Fruit fly (Drosophila melanogaster) whole organism, prepupa: ENCODE measurements around the gene CG14645.
A peak's percentile ranks its signal among the peaks of the same experiment; 100 is the strongest.

ENCODE experiments used
- CG10631 ChIP-seq: fragments of 200-800 bp; sonication (Bioruptor generic); optimal IDR thresholded peaks from 2 replicates; lab custom pipeline; 2016; ENCODE audit warnings: missing biosample characterization, missing genetic modification characterization
- CG10669 ChIP-seq: fragments of 200-800 bp; sonication (Bioruptor generic); optimal IDR thresholded peaks from 3 replicates; lab custom pipeline; 2018; ENCODE audit warnings: missing biosample characterization, mild to moderate bottlenecking, missing genetic modification characterization, moderate library complexity
- CG11294 ChIP-seq: fragments of 200-800 bp; sonication (Bioruptor generic); IDR thresholded peaks from 2 replicates; pipeline ENCODE4 v1.3.6; 2022; ENCODE audit warnings: missing biosample characterization, missing genetic modification characterization
- CG11762 ChIP-seq: fragments of 200-800 bp; sonication (Bioruptor generic); optimal IDR thresholded peaks from 3 replicates; lab custom pipeline; 2016; ENCODE audit warnings: missing biosample characterization, missing genetic modification characterization; ENCODE audit not compliant: insufficient read depth
- CG15336 ChIP-seq: fragments of 200-800 bp; sonication (Bioruptor generic); IDR thresholded peaks from 2 replicates; pipeline ENCODE4 v1.3.6; 2022; ENCODE audit warnings: missing biosample characterization, missing genetic modification characterization
- CG1621 ChIP-seq: fragments of 200-800 bp; sonication (Bioruptor generic); optimal IDR thresholded peaks from 3 replicates; lab custom pipeline; 2018; ENCODE audit warnings: missing biosample characterization, mild to moderate bottlenecking, missing genetic modification characterization
- CG3032 ChIP-seq: fragments of 200-800 bp; optimal IDR thresholded peaks from 2 replicates; lab custom pipeline; 2019; ENCODE audit warnings: missing biosample characterization, mild to moderate bottlenecking, missing genetic modification characterization, moderate library complexity
- CG31627 ChIP-seq: fragments of 200-800 bp; sonication (Bioruptor generic); optimal IDR thresholded peaks from 3 replicates; lab custom pipeline; 2016; ENCODE audit warnings: missing biosample characterization, missing genetic modification characterization
- CG32006 ChIP-seq: fragments of 200-800 bp; sonication (Bioruptor generic); optimal IDR thresholded peaks from 3 replicates; lab custom pipeline; 2017; ENCODE audit warnings: missing biosample characterization, mild to moderate bottlenecking, missing genetic modification characterization
- CG34406 ChIP-seq: fragments of 200-800 bp; sonication (Bioruptor generic); optimal IDR thresholded peaks from 3 replicates; lab custom pipeline; 2016; ENCODE audit warnings: missing biosample characterization, missing genetic modification characterization
- CG3919 ChIP-seq: fragments of 200-800 bp; sonication (Bioruptor generic); optimal IDR thresholded peaks from 3 replicates; lab custom pipeline; 2016; ENCODE audit warnings: missing biosample characterization, missing genetic modification characterization
- CG4318 ChIP-seq: fragments of 200-800 bp; sonication (Bioruptor generic); optimal IDR thresholded peaks from 3 replicates; lab custom pipeline; 2017; ENCODE audit warnings: missing biosample characterization, mild to moderate bottlenecking, missing genetic modification characterization
- CG6808 ChIP-seq: fragments of 200-800 bp; sonication (Bioruptor generic); optimal IDR thresholded peaks from 3 replicates; lab custom pipeline; 2017; ENCODE audit warnings: missing biosample characterization, missing genetic modification characterization, mild to moderate bottlenecking, moderate library complexity, missing genetic modification reagents
- CG7368 ChIP-seq: fragments of 200-800 bp; sonication (Bioruptor generic); optimal IDR thresholded peaks from 3 replicates; lab custom pipeline; 2016; ENCODE audit warnings: missing biosample characterization, missing genetic modification characterization
- CG8632 ChIP-seq: fragments of 200-800 bp; sonication (Bioruptor generic); optimal IDR thresholded peaks from 3 replicates; lab custom pipeline; 2016; ENCODE audit warnings: missing biosample characterization, missing genetic modification characterization
- CG9139 ChIP-seq: fragments of 200-800 bp; sonication (Bioruptor generic); optimal IDR thresholded peaks from 3 replicates; lab custom pipeline; 2017; ENCODE audit warnings: missing biosample characterization, mild to moderate bottlenecking, missing genetic modification characterization
- Eip78C ChIP-seq: fragments of 200-800 bp; sonication (Bioruptor generic); peaks from one replicate; lab custom pipeline; 2016; ENCODE audit warnings: missing biosample characterization, missing genetic modification characterization
- Ets21C ChIP-seq: fragments of 200-800 bp; sonication (Bioruptor generic); optimal IDR thresholded peaks from 3 replicates; lab custom pipeline; 2016; ENCODE audit warnings: missing biosample characterization, missing genetic modification characterization
- Gug ChIP-seq: fragments of 200-800 bp; sonication (Bioruptor generic); IDR thresholded peaks from 2 replicates; pipeline ENCODE4 v1.3.6; 2022; ENCODE audit warnings: missing biosample characterization, missing genetic modification characterization
- Hr38 ChIP-seq: sonication (Bioruptor generic); optimal IDR thresholded peaks from 2 replicates; lab custom pipeline; 2016; ENCODE audit warnings: missing biosample characterization, missing genetic modification characterization
- Hr4 ChIP-seq: fragments of 200-800 bp; sonication (Bioruptor generic); optimal IDR thresholded peaks from 3 replicates; lab custom pipeline; 2016; ENCODE audit warnings: missing biosample characterization, missing genetic modification characterization
- Lpt ChIP-seq: fragments of 200-800 bp; sonication (Bioruptor generic); optimal IDR thresholded peaks from 3 replicates; lab custom pipeline; 2016; ENCODE audit warnings: missing biosample characterization, missing genetic modification characterization
- OdsH ChIP-seq: fragments of 200-800 bp; sonication (Bioruptor generic); optimal IDR thresholded peaks from 3 replicates; lab custom pipeline; 2016; ENCODE audit warnings: missing biosample characterization, missing genetic modification characterization
- Sox102F ChIP-seq: fragments of 200-800 bp; sonication (Bioruptor generic); optimal IDR thresholded peaks from 2 replicates; lab custom pipeline; 2016; ENCODE audit warnings: missing biosample characterization, mild to moderate bottlenecking, missing genetic modification characterization
- Sox15 ChIP-seq: fragments of 200-800 bp; sonication (Bioruptor generic); optimal IDR thresholded peaks from 3 replicates; lab custom pipeline; 2016; ENCODE audit warnings: missing biosample characterization, missing genetic modification characterization
- achi ChIP-seq: fragments of 200-800 bp; sonication (Bioruptor generic); optimal IDR thresholded peaks from 3 replicates; lab custom pipeline; 2016; ENCODE audit warnings: missing biosample characterization, missing genetic modification characterization
- acj6 ChIP-seq: fragments of 200-800 bp; sonication (Bioruptor generic); optimal IDR thresholded peaks from 3 replicates; lab custom pipeline; 2016; ENCODE audit warnings: missing biosample characterization, missing genetic modification characterization
- dac ChIP-seq: fragments of 200-800 bp; sonication (Bioruptor generic); optimal IDR thresholded peaks from 2 replicates; lab custom pipeline; 2017; ENCODE audit warnings: missing biosample characterization, mild to moderate bottlenecking, missing genetic modification characterization
- eg ChIP-seq: fragments of 200-800 bp; sonication (Bioruptor generic); IDR thresholded peaks from 3 replicates; pipeline ENCODE4 v1.3.6; 2022; ENCODE audit warnings: missing biosample characterization, missing genetic modification characterization
- fd59A ChIP-seq: fragments of 200-800 bp; sonication (Bioruptor generic); optimal IDR thresholded peaks from 2 replicates; lab custom pipeline; 2017; ENCODE audit warnings: missing biosample characterization, mild to moderate bottlenecking, missing genetic modification characterization, missing genetic modification reagents
- lz ChIP-seq: fragments of 200-800 bp; sonication (Bioruptor generic); optimal IDR thresholded peaks from 3 replicates; lab custom pipeline; 2016; ENCODE audit warnings: missing biosample characterization, missing genetic modification characterization
- net ChIP-seq: fragments of 200-800 bp; sonication (Bioruptor generic); optimal IDR thresholded peaks from 3 replicates; lab custom pipeline; 2016; ENCODE audit warnings: missing biosample characterization, missing genetic modification characterization
- pdm3 ChIP-seq: fragments of 200-800 bp; sonication (Bioruptor generic); optimal IDR thresholded peaks from 3 replicates; lab custom pipeline; 2016; ENCODE audit warnings: missing biosample characterization, missing genetic modification characterization
- salr ChIP-seq, 2 experiments: fragments of 200-800 bp; sonication (Bioruptor generic); optimal IDR thresholded peaks; 3 replicates each; lab custom pipeline; 2016 to 2018; ENCODE audit warnings: missing biosample characterization in 2 of 2, missing genetic modification characterization in 2 of 2, mild to moderate bottlenecking in 1 of 2
- ss ChIP-seq, 2 experiments: fragments of 200-800 bp; sonication (Bioruptor generic); optimal IDR thresholded peaks; 2 replicates in 1 of 2; 3 replicates in 1 of 2; lab custom pipeline; 2017 to 2018; ENCODE audit warnings: mild to moderate bottlenecking in 2 of 2, missing biosample characterization in 2 of 2, missing genetic modification characterization in 2 of 2, moderate library complexity in 1 of 2
- svp ChIP-seq: fragments of 200-800 bp; sonication (Bioruptor generic); peaks from one replicate; lab custom pipeline; 2016; ENCODE audit warnings: missing biosample characterization, missing genetic modification characterization
- vri ChIP-seq: fragments of 200-800 bp; sonication (Bioruptor generic); optimal IDR thresholded peaks from 3 replicates; lab custom pipeline; 2016; ENCODE audit warnings: missing biosample characterization, mild to moderate bottlenecking, missing genetic modification characterization

Gene CG14645

DNA sequence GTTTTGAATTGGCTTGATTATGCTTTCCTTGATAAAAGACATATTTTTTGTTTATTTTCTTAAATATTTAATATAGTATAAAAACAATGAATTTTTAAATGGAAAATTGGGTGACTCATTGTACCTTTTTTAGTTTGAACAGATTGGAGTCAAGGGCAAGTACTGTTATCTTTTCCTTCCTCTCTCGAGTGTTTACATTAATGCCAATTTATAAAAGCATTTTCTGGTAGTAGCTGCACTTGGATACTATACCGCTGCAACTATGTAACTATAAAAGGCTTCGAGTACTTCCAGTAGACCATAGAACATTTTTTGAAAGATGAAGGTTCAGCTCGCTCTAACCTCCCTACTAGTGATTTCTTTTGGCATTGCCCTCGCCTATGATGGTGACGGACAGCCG lies at the start of gene CG14645:
CG14645 (plus strand) TSS at position 301 of the 400 bp plus-strand sequence.
- no peak for TF ChIP-seq lz (GFP tag; lab: Kevin White, UChicago)
- no peak for TF ChIP-seq net (GFP tag; lab: Kevin White, UChicago)
- TF ChIP-seq CG1621: no peak
- no peak for TF ChIP-seq CG31627 (GFP tag; lab: Kevin White, UChicago)
- TF ChIP-seq Eip78C (GFP tag; lab: Kevin White, UChicago): no peak
- TF ChIP-seq fd59A (GFP tag; lab: Kevin White, UChicago): no peak
- TF ChIP-seq CG7368 (GFP tag; lab: Kevin White, UChicago): no peak
- TF ChIP-seq OdsH: no peak
- TF ChIP-seq ss (GFP tag; optimal IDR thresholded peaks at IDR 0.05; lab: Kevin White, UChicago): no peak
- no peak for TF ChIP-seq Sox102F (GFP tag; lab: Kevin White, UChicago)
- TF ChIP-seq vri: no peak
- TF ChIP-seq pdm3 (GFP tag; lab: Kevin White, UChicago): no peak
- no peak for TF ChIP-seq CG11294 (GFP tag; lab: Robert Waterston, UW)
- no peak for TF ChIP-seq Hr4 (GFP tag; lab: Kevin White, UChicago)
- no peak for TF ChIP-seq CG10631 (GFP tag; lab: Kevin White, UChicago)
- no peak for TF ChIP-seq Sox15 (GFP tag; lab: Kevin White, UChicago)
- TF ChIP-seq Gug (GFP tag; lab: Robert Waterston, UW): no peak
- TF ChIP-seq CG15336: no peak
- TF ChIP-seq CG3032 (tag; lab: Kevin White, UChicago): no peak
- TF ChIP-seq, all 60 proteins: peak for 0

DNA sequence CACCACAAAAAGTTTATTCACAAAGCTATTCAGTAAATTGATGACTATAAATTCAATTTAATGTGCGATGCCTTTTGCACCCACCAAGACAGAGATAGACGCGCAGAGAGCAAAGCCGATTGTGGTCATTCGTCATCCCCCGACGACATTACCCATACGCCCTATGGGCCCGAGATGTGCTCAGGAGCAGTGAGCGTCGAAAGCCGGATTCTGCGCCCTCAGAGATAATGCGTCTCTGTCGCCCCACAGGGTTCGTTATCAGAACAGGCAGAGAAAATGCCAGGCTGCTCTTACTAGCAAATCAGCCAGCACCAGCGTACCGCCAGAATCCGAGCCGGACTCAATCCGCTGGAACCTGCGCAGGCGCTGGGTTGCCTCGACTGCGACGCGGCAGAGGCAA lies 43.6 kb upstream of the CG14645 start:
- TF ChIP-seq CG32006 (GFP tag; lab: Kevin White, UChicago) (no peak), CG11762 (no peak), CG3032 (tag; lab: Kevin White, UChicago) (no peak), CG3919 (GFP tag; lab: Kevin White, UChicago) (no peak), CG6808 (GFP tag; lab: Kevin White, UChicago) (peak; percentile 25), CG10669 (GFP tag; lab: Kevin White, UChicago) (no peak), fd59A (GFP tag; lab: Kevin White, UChicago) (no peak), OdsH (no peak), Eip78C (GFP tag; lab: Kevin White, UChicago) (peak; percentile 30), svp (GFP tag; lab: Kevin White, UChicago) (peak; percentile 88), net (GFP tag; lab: Kevin White, UChicago) (no peak), salr (GFP tag; optimal IDR thresholded peaks at IDR 0.05; lab: Kevin White, UChicago) (no peak), Sox15 (GFP tag; lab: Kevin White, UChicago) (no peak)
- TF ChIP-seq, all 60 proteins: peak for 3

DNA sequence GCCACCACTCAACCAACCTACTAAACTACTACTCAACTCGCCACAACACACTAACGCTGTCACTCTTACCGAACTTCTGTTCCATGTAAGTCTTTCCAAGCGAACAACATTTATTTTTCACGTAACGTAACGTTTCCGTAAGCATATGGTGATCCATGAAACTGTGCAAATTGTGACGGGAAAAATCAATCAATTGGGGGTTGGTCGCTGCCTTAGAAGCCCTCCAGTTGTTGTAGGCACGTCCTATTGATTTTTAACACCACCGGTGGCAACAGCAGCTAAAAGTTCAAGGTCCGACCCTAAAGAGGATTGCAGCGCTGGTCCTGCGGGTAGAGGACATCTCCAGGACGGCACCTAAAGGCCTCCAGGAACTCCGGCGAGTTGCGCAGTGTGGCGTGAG lies 42.7 kb upstream of the CG14645 start:
- TF ChIP-seq CG34406 (GFP tag; lab: Kevin White, UChicago) (no peak), dac (GFP tag; lab: Kevin White, UChicago) (no peak), vri (no peak), acj6 (GFP tag; lab: Kevin White, UChicago) (no peak), Ets21C (GFP tag; lab: Kevin White, UChicago) (no peak), Hr4 (GFP tag; lab: Kevin White, UChicago) (no peak), CG11762 (no peak), Hr38 (no peak), CG8632 (no peak), Lpt (GFP tag; lab: Kevin White, UChicago) (no peak), eg (GFP tag; lab: Robert Waterston, UW) (no peak), CG7368 (GFP tag; lab: Kevin White, UChicago) (no peak), salr (GFP tag; optimal IDR thresholded peaks at IDR 0.05; lab: Kevin White, UChicago) (no peak), lz (GFP tag; lab: Kevin White, UChicago) (no peak), CG4318 (no peak), CG6808 (GFP tag; lab: Kevin White, UChicago) (no peak), achi (GFP tag; lab: Kevin White, UChicago) (no peak), CG10631 (GFP tag; lab: Kevin White, UChicago) (no peak), CG3919 (GFP tag; lab: Kevin White, UChicago) (no peak), CG9139 (no peak)
